Worm (Caenorhabditis elegans): ENCODE measurements around the gene igdb-1.

- no peak for TF ChIP-seq ama-1 (optimal IDR thresholded peaks at IDR 0.05)
- no peak for TF ChIP-seq alr-1 (tag; optimal IDR thresholded peaks at IDR 0.05)
- no peak for TF ChIP-seq F13H6.1 (tag; optimal IDR thresholded peaks at IDR 0.05)
- TF ChIP-seq lin-11 (tag; optimal IDR thresholded peaks at IDR 0.05): no peak
- TF ChIP-seq sma-3 (GFP tag; optimal IDR thresholded peaks at IDR 0.05): no peak
- no peak for TF ChIP-seq R02D3.7 (tag; optimal IDR thresholded peaks at IDR 0.05)
- no peak for TF ChIP-seq zag-1 (tag; optimal IDR thresholded peaks at IDR 0.05)
- TF ChIP-seq unc-62 (GFP tag; optimal IDR thresholded peaks at IDR 0.05): no peak
- TF ChIP-seq peb-1 (tag; optimal IDR thresholded peaks at IDR 0.05): no peak
- TF ChIP-seq nhr-11 (tag; optimal IDR thresholded peaks at IDR 0.05): no peak
Observed at ce11 chrIV:12429504-12429903, 49.3 kb upstream of the igdb-1 start.
